Fruit fly (Drosophila melanogaster): ENCODE results near the gene prd1.

DNA sequence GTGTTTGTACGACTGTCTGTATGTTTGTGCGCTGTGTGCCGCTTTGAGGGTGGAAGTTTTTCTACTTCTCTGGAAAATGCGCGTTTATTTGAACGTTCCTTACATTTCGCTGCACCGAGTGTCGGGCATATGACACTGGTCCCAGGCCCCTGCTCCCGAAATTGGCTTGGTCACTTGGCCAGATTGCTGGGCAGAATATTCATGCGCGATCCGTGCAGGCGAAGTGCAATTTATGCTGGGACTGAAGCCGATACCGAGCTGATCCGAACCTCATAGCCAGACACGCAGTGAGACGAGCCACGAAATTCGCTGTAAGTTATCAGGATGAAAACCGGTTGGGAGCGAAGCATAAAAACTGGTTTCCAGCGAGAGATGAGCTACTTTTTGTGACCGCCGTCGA is 7.9 kb downstream of the prd1 start:
- TF ChIP-seq EcR (GFP tag; optimal IDR thresholded peaks at IDR 0.05), result no peak
- TF ChIP-seq usp (GFP tag; optimal IDR thresholded peaks at IDR 0.05), result no peak
- no peak for TF ChIP-seq CG8478 (optimal IDR thresholded peaks at IDR 0.05)

Data from whole organism.